Worm (Caenorhabditis elegans): Measurements from ENCODE around the gene F11D5.1.

DNA sequence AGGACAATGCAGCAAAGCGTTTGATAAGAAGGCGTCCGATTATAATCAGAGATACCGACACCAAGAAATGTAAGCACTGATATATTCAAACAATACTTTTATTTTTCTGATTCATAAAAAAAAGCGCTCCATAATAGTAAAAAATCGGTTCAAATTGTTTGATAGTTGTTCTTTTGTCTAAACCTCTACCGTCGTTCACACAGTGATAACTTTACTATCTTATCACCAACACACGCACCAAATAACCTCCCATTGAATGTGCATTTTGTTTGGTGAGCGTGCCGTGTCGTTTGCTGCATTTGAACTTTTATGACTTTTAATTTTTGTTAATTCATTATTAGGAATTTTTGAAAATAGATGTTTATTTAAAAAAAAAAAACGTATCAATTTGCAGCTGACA lies 1.2 kb downstream of the F11D5.1 start:
- TF ChIP-seq pha-4 (tag; optimal IDR thresholded peaks at IDR 0.05) (no peak), sdc-2 (tag; optimal IDR thresholded peaks at IDR 0.05) (no peak), pros-1 (tag; optimal IDR thresholded peaks at IDR 0.05) (no peak), ceh-48 (tag; optimal IDR thresholded peaks at IDR 0.05) (no peak), hlh-6 (tag; optimal IDR thresholded peaks at IDR 0.05) (no peak), ztf-16 (tag; optimal IDR thresholded peaks at IDR 0.05) (no peak), gmeb-2 (tag; optimal IDR thresholded peaks at IDR 0.05) (no peak), unc-86 (tag; optimal IDR thresholded peaks at IDR 0.05) (no peak)
